Fruit fly (Drosophila melanogaster): ENCODE data around the gene CG6885.

- TF ChIP-seq Jarid2 (GFP tag; optimal IDR thresholded peaks at IDR 0.05) (no peak), pan (optimal IDR thresholded peaks at IDR 0.05) (no peak), pan (GFP tag; optimal IDR thresholded peaks at IDR 0.05 in 1 of 2, IDR thresholded peaks at IDR 0.05 in 1 of 2) (no peak), ci (GFP tag; IDR thresholded peaks at IDR 0.05) (no peak), CG30020 (tag; optimal IDR thresholded peaks at IDR 0.05) (no peak), Hmx (GFP tag; optimal IDR thresholded peaks at IDR 0.05) (no peak), eyg (GFP tag; optimal IDR thresholded peaks at IDR 0.05) (no peak), Side (GFP tag; optimal IDR thresholded peaks at IDR 0.05) (no peak), CG7357 (GFP tag; IDR thresholded peaks at IDR 0.05) (no peak), CG6683 (GFP tag; optimal IDR thresholded peaks at IDR 0.05) (no peak), pros (GFP tag; optimal IDR thresholded peaks at IDR 0.05) (no peak), Myb (GFP tag; optimal IDR thresholded peaks at IDR 0.05) (no peak)
Measured at dm6 chr3L:18792009-18792339, 47.7 kb downstream of the CG6885 start.

All from whole organism, embryonic.